Worm (Caenorhabditis elegans): Measurements from ENCODE around the gene F31B12.4.

Gene F31B12.4

ce11 chrX:10821160-10821559 is 16.6 kb downstream of the F31B12.4 start:
- TF ChIP-seq attf-6 (GFP tag; IDR thresholded peaks at IDR 0.05): peak; percentile 62; the same call in 1 of the 2 replicates
- no peak for TF ChIP-seq lag-1 (GFP tag; IDR thresholded peaks at IDR 0.05)
- TF ChIP-seq somi-1 (GFP tag; optimal IDR thresholded peaks at IDR 0.05): peak; percentile 32
- no peak for TF ChIP-seq lsl-1 (GFP tag; optimal IDR thresholded peaks at IDR 0.05)
- TF ChIP-seq F49E8.2 (tag; optimal IDR thresholded peaks at IDR 0.05; ENCODE audit: insufficient read depth): no peak
- TF ChIP-seq ceh-91 (GFP tag; IDR thresholded peaks at IDR 0.05): 0 out of 2 replicates have a peak, but pooled peaks have one; percentile 23
- TF ChIP-seq pbrm-1 (GFP tag; IDR thresholded peaks at IDR 0.05): peak; percentile 87
- TF ChIP-seq snpc-4 (GFP tag; optimal IDR thresholded peaks at IDR 0.05): no peak
- no peak for TF ChIP-seq snpc-4 (tag; optimal IDR thresholded peaks at IDR 0.05)
- TF ChIP-seq ztf-18 (tag; optimal IDR thresholded peaks at IDR 0.05): peak; percentile 52
- no peak for TF ChIP-seq unc-130 (GFP tag; optimal IDR thresholded peaks at IDR 0.05)
- no peak for TF ChIP-seq F55B11.4 (tag; optimal IDR thresholded peaks at IDR 0.05; ENCODE audit: borderline replicate concordance, insufficient read depth)
- TF ChIP-seq F57C9.4 (tag; optimal IDR thresholded peaks at IDR 0.05): no peak
- TF ChIP-seq ccch-3 (GFP tag; optimal IDR thresholded peaks at IDR 0.05): no peak
- no peak for TF ChIP-seq F10E7.11 (tag; optimal IDR thresholded peaks at IDR 0.05)
- no peak; the same call in 1 of the 2 replicates for TF ChIP-seq D2030.7 (GFP tag; IDR thresholded peaks at IDR 0.05)
- peak; percentile 68 for TF ChIP-seq athp-1 (tag; optimal IDR thresholded peaks at IDR 0.05)
- TF ChIP-seq chd-7 (tag; optimal IDR thresholded peaks at IDR 0.05): peak; percentile 31
- peak; percentile 62 for TF ChIP-seq ceh-79 (tag; optimal IDR thresholded peaks at IDR 0.05)
- TF ChIP-seq let-607 (tag; optimal IDR thresholded peaks at IDR 0.05): no peak
- TF ChIP-seq efl-1 (GFP tag; optimal IDR thresholded peaks at IDR 0.05): no peak
- peak; percentile 81 for TF ChIP-seq ZK185.1 (tag; optimal IDR thresholded peaks at IDR 0.05; ENCODE audit: poor library complexity, severe bottlenecking)
- no peak for TF ChIP-seq nfya-2 (GFP tag; IDR thresholded peaks at IDR 0.05)
- peak; percentile 95 for TF ChIP-seq lin-26 (GFP tag; IDR thresholded peaks at IDR 0.05)
- TF ChIP-seq K12H6.12 (tag; optimal IDR thresholded peaks at IDR 0.05): peak; percentile 11
- TF ChIP-seq madf-3 (GFP tag; IDR thresholded peaks at IDR 0.05): no peak
- no peak for TF ChIP-seq ztf-6 (GFP tag; IDR thresholded peaks at IDR 0.05)
- no peak for TF ChIP-seq dpff-1 (tag; optimal IDR thresholded peaks at IDR 0.05)
- TF ChIP-seq egrh-3 (GFP tag; IDR thresholded peaks at IDR 0.05): peak; percentile 10; the same call in 1 of the 2 replicates
- no peak for TF ChIP-seq tlf-1 (GFP tag; optimal IDR thresholded peaks at IDR 0.05)
- TF ChIP-seq mxl-1 (tag; optimal IDR thresholded peaks at IDR 0.05): peak; percentile 74
- TF ChIP-seq F33H1.4 (GFP tag; IDR thresholded peaks at IDR 0.05): no peak
- TF ChIP-seq snpc-1.1 (tag; optimal IDR thresholded peaks at IDR 0.05; ENCODE audit: insufficient read depth): no peak
- no peak for TF ChIP-seq mes-4 (tag; optimal IDR thresholded peaks at IDR 0.05)
- TF ChIP-seq fkh-3 (tag; optimal IDR thresholded peaks at IDR 0.05): no peak
- 0 out of 2 replicates have a peak, but pooled peaks have one; percentile 53 for TF ChIP-seq Y95B8A.8 (GFP tag; IDR thresholded peaks at IDR 0.05)
- no peak for TF ChIP-seq madf-8 (GFP tag; conservative IDR thresholded peaks at IDR 0.05)
- peak; percentile 85 for TF ChIP-seq dox-1 (GFP tag; IDR thresholded peaks at IDR 0.05)
- TF ChIP-seq rec-8 (tag; optimal IDR thresholded peaks at IDR 0.05): peak in 1 of 2 experiments; percentile 17
- TF ChIP-seq aptf-2 (GFP tag; conservative IDR thresholded peaks at IDR 0.05): no peak
- TF ChIP-seq xnd-1 (tag; optimal IDR thresholded peaks at IDR 0.05): no peak
- peak; percentile 67; the same call in 1 of the 2 replicates for TF ChIP-seq ztf-28 (GFP tag; IDR thresholded peaks at IDR 0.05)
- peak; percentile 21 for TF ChIP-seq ets-4 (GFP tag; optimal IDR thresholded peaks at IDR 0.05)
- no peak for TF ChIP-seq repo-1 (tag; optimal IDR thresholded peaks at IDR 0.05)
- no peak for TF ChIP-seq C17E4.6 (GFP tag; IDR thresholded peaks at IDR 0.05)
- no peak for TF ChIP-seq nhr-179 (tag; optimal IDR thresholded peaks at IDR 0.05)
- TF ChIP-seq Y67H2A.10 (GFP tag; conservative IDR thresholded peaks at IDR 0.05): no peak
- no peak for TF ChIP-seq lsy-27 (tag; optimal IDR thresholded peaks at IDR 0.05; ENCODE audit: borderline replicate concordance, insufficient read depth)
